Worm (Caenorhabditis elegans): ENCODE results near the gene grdn-1.

DNA sequence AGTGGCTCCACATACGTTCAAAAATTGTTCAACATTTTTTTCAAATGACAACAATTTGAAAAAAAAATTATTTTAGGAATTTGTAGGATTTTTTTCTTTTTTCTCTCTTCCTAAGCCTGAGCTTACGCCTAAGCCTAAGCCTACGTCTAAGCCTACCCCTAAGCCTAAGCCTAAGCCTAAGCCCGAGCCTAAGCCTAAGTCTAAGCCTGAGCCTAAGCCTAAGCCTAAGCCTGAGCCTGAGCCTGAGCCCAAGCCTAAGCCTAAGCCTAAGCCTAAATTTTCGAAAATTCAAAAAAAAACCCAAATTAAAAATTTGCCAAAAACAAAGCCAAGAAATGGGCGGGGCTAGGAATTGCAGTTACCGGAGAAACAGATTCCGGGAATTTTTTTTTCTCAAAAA is 5.2 kb downstream of the grdn-1 start:
- TF ChIP-seq skn-1 (tag; optimal IDR thresholded peaks at IDR 0.05): no peak
- no peak for TF ChIP-seq nhr-77 (tag; optimal IDR thresholded peaks at IDR 0.05)
- no peak for TF ChIP-seq lin-39 (tag; optimal IDR thresholded peaks at IDR 0.05)
- TF ChIP-seq unc-39 (tag; optimal IDR thresholded peaks at IDR 0.05): no peak
- no peak for TF ChIP-seq nhr-12 (tag; optimal IDR thresholded peaks at IDR 0.05)
- no peak for TF ChIP-seq ceh-9 (tag; optimal IDR thresholded peaks at IDR 0.05)
- no peak for TF ChIP-seq pqm-1 (tag; optimal IDR thresholded peaks at IDR 0.05)
- no peak for TF ChIP-seq ztf-11 (tag; optimal IDR thresholded peaks at IDR 0.05)
- no peak for TF ChIP-seq hmg-11 (tag; optimal IDR thresholded peaks at IDR 0.05)
- no peak for TF ChIP-seq sea-2 (GFP tag; optimal IDR thresholded peaks at IDR 0.05)
- TF ChIP-seq nfya-1 (tag; optimal IDR thresholded peaks at IDR 0.05; ENCODE audit: insufficient read depth): no peak
- TF ChIP-seq ama-1 (optimal IDR thresholded peaks at IDR 0.05): no peak

Data from whole organism, L3 larva.